Fruit fly (Drosophila melanogaster) whole organism, prepupa: ENCODE data around the gene CG5181.

Experiments used
- CG10631 ChIP-seq: fragments of 200-800 bp; sonication (Bioruptor generic); optimal IDR thresholded peaks from 2 replicates; lab custom pipeline; 2016; ENCODE audit warnings: missing biosample characterization, missing genetic modification characterization
- CG10669 ChIP-seq: fragments of 200-800 bp; sonication (Bioruptor generic); optimal IDR thresholded peaks from 3 replicates; lab custom pipeline; 2018; ENCODE audit warnings: missing biosample characterization, mild to moderate bottlenecking, missing genetic modification characterization, moderate library complexity
- CG11294 ChIP-seq: fragments of 200-800 bp; sonication (Bioruptor generic); IDR thresholded peaks from 2 replicates; pipeline ENCODE4 v1.3.6; 2022; ENCODE audit warnings: missing biosample characterization, missing genetic modification characterization
- CG11902 ChIP-seq: fragments of 200-800 bp; sonication (Bioruptor generic); optimal IDR thresholded peaks from 3 replicates; lab custom pipeline; 2016; ENCODE audit warnings: missing biosample characterization, missing genetic modification characterization
- CG1621 ChIP-seq: fragments of 200-800 bp; sonication (Bioruptor generic); optimal IDR thresholded peaks from 3 replicates; lab custom pipeline; 2018; ENCODE audit warnings: missing biosample characterization, mild to moderate bottlenecking, missing genetic modification characterization
- CG3032 ChIP-seq: fragments of 200-800 bp; optimal IDR thresholded peaks from 2 replicates; lab custom pipeline; 2019; ENCODE audit warnings: missing biosample characterization, mild to moderate bottlenecking, missing genetic modification characterization, moderate library complexity
- CG31627 ChIP-seq: fragments of 200-800 bp; sonication (Bioruptor generic); optimal IDR thresholded peaks from 3 replicates; lab custom pipeline; 2016; ENCODE audit warnings: missing biosample characterization, missing genetic modification characterization
- CG32006 ChIP-seq: fragments of 200-800 bp; sonication (Bioruptor generic); optimal IDR thresholded peaks from 3 replicates; lab custom pipeline; 2017; ENCODE audit warnings: missing biosample characterization, mild to moderate bottlenecking, missing genetic modification characterization
- CG3919 ChIP-seq: fragments of 200-800 bp; sonication (Bioruptor generic); optimal IDR thresholded peaks from 3 replicates; lab custom pipeline; 2016; ENCODE audit warnings: missing biosample characterization, missing genetic modification characterization
- CG6163 ChIP-seq: fragments of 200-800 bp; sonication (Bioruptor generic); IDR thresholded peaks from 3 replicates; pipeline ENCODE4 v1.3.6; 2022; ENCODE audit warnings: missing biosample characterization, missing genetic modification characterization
- CG6276 ChIP-seq: fragments of 200-800 bp; sonication (Bioruptor generic); optimal IDR thresholded peaks from 2 replicates; lab custom pipeline; 2017; ENCODE audit warnings: missing biosample characterization, mild to moderate bottlenecking, missing genetic modification characterization
- CG7368 ChIP-seq: fragments of 200-800 bp; sonication (Bioruptor generic); optimal IDR thresholded peaks from 3 replicates; lab custom pipeline; 2016; ENCODE audit warnings: missing biosample characterization, missing genetic modification characterization
- CG8119 ChIP-seq: fragments of 200-800 bp; sonication (Bioruptor generic); IDR thresholded peaks from 3 replicates; pipeline ENCODE4 v1.3.6; 2022; ENCODE audit warnings: missing biosample characterization, missing genetic modification characterization
- CG8319 ChIP-seq: fragments of 200-800 bp; sonication (Bioruptor generic); optimal IDR thresholded peaks from 3 replicates; lab custom pipeline; 2016; ENCODE audit warnings: missing biosample characterization, missing genetic modification characterization
- CG8632 ChIP-seq: fragments of 200-800 bp; sonication (Bioruptor generic); optimal IDR thresholded peaks from 3 replicates; lab custom pipeline; 2016; ENCODE audit warnings: missing biosample characterization, missing genetic modification characterization
- Eip75B ChIP-seq: fragments of 200-800 bp; sonication (Bioruptor generic); optimal IDR thresholded peaks from 3 replicates; lab custom pipeline; 2016; ENCODE audit warnings: missing biosample characterization, missing genetic modification characterization
- Eip78C ChIP-seq: fragments of 200-800 bp; sonication (Bioruptor generic); peaks from one replicate; lab custom pipeline; 2016; ENCODE audit warnings: missing biosample characterization, missing genetic modification characterization
- Eip93F ChIP-seq: fragments of 200-800 bp; sonication (Bioruptor generic); optimal IDR thresholded peaks from 2 replicates; lab custom pipeline; 2016; ENCODE audit warnings: missing biosample characterization, mild to moderate bottlenecking, missing genetic modification characterization
- Ets21C ChIP-seq: fragments of 200-800 bp; sonication (Bioruptor generic); optimal IDR thresholded peaks from 3 replicates; lab custom pipeline; 2016; ENCODE audit warnings: missing biosample characterization, missing genetic modification characterization
- Ets96B ChIP-seq: fragments of 200-800 bp; optimal IDR thresholded peaks from 2 replicates; lab custom pipeline; 2019; ENCODE audit warnings: missing biosample characterization, mild to moderate bottlenecking, missing genetic modification characterization, moderate library complexity
- Gug ChIP-seq: fragments of 200-800 bp; sonication (Bioruptor generic); IDR thresholded peaks from 2 replicates; pipeline ENCODE4 v1.3.6; 2022; ENCODE audit warnings: missing biosample characterization, missing genetic modification characterization
- Hr38 ChIP-seq: sonication (Bioruptor generic); optimal IDR thresholded peaks from 2 replicates; lab custom pipeline; 2016; ENCODE audit warnings: missing biosample characterization, missing genetic modification characterization
- Lpt ChIP-seq: fragments of 200-800 bp; sonication (Bioruptor generic); optimal IDR thresholded peaks from 3 replicates; lab custom pipeline; 2016; ENCODE audit warnings: missing biosample characterization, missing genetic modification characterization
- Met ChIP-seq: fragments of 200-800 bp; sonication (Bioruptor generic); optimal IDR thresholded peaks from 3 replicates; lab custom pipeline; 2016; ENCODE audit warnings: missing biosample characterization, missing genetic modification characterization
- OdsH ChIP-seq: fragments of 200-800 bp; sonication (Bioruptor generic); optimal IDR thresholded peaks from 3 replicates; lab custom pipeline; 2016; ENCODE audit warnings: missing biosample characterization, missing genetic modification characterization
- Sox15 ChIP-seq: fragments of 200-800 bp; sonication (Bioruptor generic); optimal IDR thresholded peaks from 3 replicates; lab custom pipeline; 2016; ENCODE audit warnings: missing biosample characterization, missing genetic modification characterization
- achi ChIP-seq: fragments of 200-800 bp; sonication (Bioruptor generic); optimal IDR thresholded peaks from 3 replicates; lab custom pipeline; 2016; ENCODE audit warnings: missing biosample characterization, missing genetic modification characterization
- acj6 ChIP-seq: fragments of 200-800 bp; sonication (Bioruptor generic); optimal IDR thresholded peaks from 3 replicates; lab custom pipeline; 2016; ENCODE audit warnings: missing biosample characterization, missing genetic modification characterization
- cyc ChIP-seq: fragments of 200-800 bp; sonication (Bioruptor generic); optimal IDR thresholded peaks from 3 replicates; lab custom pipeline; 2016; ENCODE audit warnings: missing biosample characterization, missing genetic modification characterization
- dsx ChIP-seq: fragments of 200-800 bp; optimal IDR thresholded peaks from 3 replicates; lab custom pipeline; 2019; ENCODE audit warnings: missing biosample characterization, mild to moderate bottlenecking, missing genetic modification characterization, moderate library complexity; ENCODE audit not compliant: poor library complexity, severe bottlenecking
- fkh ChIP-seq: fragments of 200-800 bp; sonication (Bioruptor generic); optimal IDR thresholded peaks from 3 replicates; lab custom pipeline; 2017; ENCODE audit warnings: missing biosample characterization, mild to moderate bottlenecking, missing genetic modification characterization, moderate library complexity
- lz ChIP-seq: fragments of 200-800 bp; sonication (Bioruptor generic); optimal IDR thresholded peaks from 3 replicates; lab custom pipeline; 2016; ENCODE audit warnings: missing biosample characterization, missing genetic modification characterization
- net ChIP-seq: fragments of 200-800 bp; sonication (Bioruptor generic); optimal IDR thresholded peaks from 3 replicates; lab custom pipeline; 2016; ENCODE audit warnings: missing biosample characterization, missing genetic modification characterization
- pdm3 ChIP-seq: fragments of 200-800 bp; sonication (Bioruptor generic); optimal IDR thresholded peaks from 3 replicates; lab custom pipeline; 2016; ENCODE audit warnings: missing biosample characterization, missing genetic modification characterization
- ss ChIP-seq, 2 experiments: fragments of 200-800 bp; sonication (Bioruptor generic); optimal IDR thresholded peaks; 2 replicates in 1 of 2; 3 replicates in 1 of 2; lab custom pipeline; 2017 to 2018; ENCODE audit warnings: mild to moderate bottlenecking in 2 of 2, missing biosample characterization in 2 of 2, missing genetic modification characterization in 2 of 2, moderate library complexity in 1 of 2
- svp ChIP-seq: fragments of 200-800 bp; sonication (Bioruptor generic); peaks from one replicate; lab custom pipeline; 2016; ENCODE audit warnings: missing biosample characterization, missing genetic modification characterization
- topi ChIP-seq: fragments of 200-800 bp; sonication (Bioruptor generic); optimal IDR thresholded peaks from 3 replicates; lab custom pipeline; 2016; ENCODE audit warnings: missing biosample characterization, missing genetic modification characterization
- vri ChIP-seq: fragments of 200-800 bp; sonication (Bioruptor generic); optimal IDR thresholded peaks from 3 replicates; lab custom pipeline; 2016; ENCODE audit warnings: missing biosample characterization, mild to moderate bottlenecking, missing genetic modification characterization

CG5181 gene

DNA sequence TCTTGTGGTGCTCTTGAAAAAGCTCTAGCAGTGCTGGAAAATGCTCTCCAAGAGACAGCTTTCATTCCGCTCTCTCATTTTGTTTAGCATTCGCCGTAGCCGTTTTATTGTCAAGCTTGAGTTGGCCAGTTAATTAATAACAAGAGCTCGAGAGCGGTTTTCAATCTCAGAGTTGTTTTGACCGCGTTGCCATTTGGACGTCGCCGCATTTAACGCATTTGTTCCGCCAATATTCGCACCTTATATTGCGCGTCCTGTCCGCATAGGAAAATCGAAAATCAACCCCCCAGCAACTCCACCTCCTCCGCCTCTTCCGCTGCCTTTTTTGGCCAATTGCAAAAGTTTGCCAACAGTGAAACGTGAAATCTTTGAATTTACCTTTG lies 27.7 kb upstream of the CG5181 start, which contains the start of gene CG5973 (continued):
- TF ChIP-seq CG31627 (GFP tag; lab: Kevin White, UChicago) (no peak), cyc (no peak), CG11902 (GFP tag; lab: Kevin White, UChicago) (no peak), CG7368 (no peak), Lpt (no peak), Ets96B (tag; lab: Kevin White, UChicago) (no peak), CG8319 (GFP tag; lab: Kevin White, UChicago) (no peak), dsx (GFP tag; lab: Kevin White, UChicago) (peak; percentile 2), CG10631 (GFP tag; lab: Kevin White, UChicago) (no peak), Eip75B (GFP tag; lab: Kevin White, UChicago) (peak; percentile 1), net (GFP tag; lab: Kevin White, UChicago) (peak; percentile 12), acj6 (GFP tag; lab: Kevin White, UChicago) (no peak), Eip78C (GFP tag; lab: Kevin White, UChicago) (peak; percentile 26), topi (no peak), CG6276 (GFP tag; lab: Kevin White, UChicago) (peak; percentile 18), lz (no peak), CG1621 (tag; lab: Kevin White, UChicago) (peak; percentile 15), Sox15 (GFP tag; lab: Kevin White, UChicago) (no peak), Eip93F (GFP tag; lab: Kevin White, UChicago) (no peak), CG11294 (GFP tag; lab: Robert Waterston, UW) (no peak), CG32006 (GFP tag; lab: Kevin White, UChicago) (peak; percentile 43), CG8119 (GFP tag; lab: Robert Waterston, UW) (peak; percentile 37; the same call in 1 of the 3 replicates), Gug (GFP tag; lab: Robert Waterston, UW) (no peak), Ets21C (no peak), pdm3 (GFP tag; lab: Kevin White, UChicago) (no peak), Hr38 (GFP tag; lab: Kevin White, UChicago) (no peak)

- TF ChIP-seq CG3032 (tag; lab: Kevin White, UChicago) (no peak), CG11902 (GFP tag; lab: Kevin White, UChicago) (no peak), Sox15 (GFP tag; lab: Kevin White, UChicago) (no peak), acj6 (GFP tag; lab: Kevin White, UChicago) (peak; percentile 37), Eip78C (GFP tag; lab: Kevin White, UChicago) (peak; percentile 50), CG7368 (peak; percentile 43), achi (GFP tag; lab: Kevin White, UChicago) (peak; percentile 2), vri (peak; percentile 86), CG6163 (GFP tag; lab: Robert Waterston, UW) (peak; percentile 42; the same call in 2 of the 3 replicates), CG8632 (GFP tag; lab: Kevin White, UChicago) (peak; percentile 7), net (GFP tag; lab: Kevin White, UChicago) (no peak), OdsH (peak; percentile 19), ss (GFP tag; optimal IDR thresholded peaks at IDR 0.05; lab: Kevin White, UChicago) (peak in 1 of 2 experiments; percentile 3), CG10669 (GFP tag; lab: Kevin White, UChicago) (peak; percentile 35), fkh (peak; percentile 98), svp (no peak), Met (GFP tag; lab: Kevin White, UChicago) (no peak), Ets96B (tag; lab: Kevin White, UChicago) (no peak), CG3919 (GFP tag; lab: Kevin White, UChicago) (peak; percentile 1), Hr38 (GFP tag; lab: Kevin White, UChicago) (peak; percentile 64), CG10631 (GFP tag; lab: Kevin White, UChicago) (peak; percentile 60)
Measured at dm6 chr2L:7436492-7437324, 27.1 kb upstream of the CG5181 start.
